Worm (Caenorhabditis elegans): Measurements from ENCODE around the gene R07B1.13.

- TF ChIP-seq flt-1 (GFP tag; IDR thresholded peaks at IDR 0.05) (no peak), tab-1 (GFP tag; IDR thresholded peaks at IDR 0.05) (no peak), ztf-23 (GFP tag; IDR thresholded peaks at IDR 0.05) (no peak), cog-1 (tag; optimal IDR thresholded peaks at IDR 0.05) (no peak), ref-1 (GFP tag; conservative IDR thresholded peaks at IDR 0.05) (no peak), klf-2 (GFP tag; conservative IDR thresholded peaks at IDR 0.05) (no peak), med-1 (GFP tag; optimal IDR thresholded peaks at IDR 0.05; ENCODE audit: insufficient read depth) (no peak)
Measured at ce11 chrX:9845916-9846315, 23.7 kb upstream of the R07B1.13 start.

Measured in whole organism, midembryonic.